Worm (Caenorhabditis elegans) whole organism, young adult: ENCODE data around the gene dyf-19.

Experiments
- B0019.2 ChIP-seq: fragments of 200-800 bp; sonication (Bioruptor generic); conservative IDR thresholded peaks from 2 replicates; pipeline ENCODE4 v1.3.6; 2022; ENCODE audit warnings: missing genetic modification reagents, missing genetic modification characterization, missing compliant biosample characterization
- B0261.1 ChIP-seq: sonication (generic microtip); optimal IDR thresholded peaks from 2 replicates; lab custom pipeline; 2016; ENCODE audit warnings: mild to moderate bottlenecking, missing genetic modification characterization, moderate library complexity, missing compliant biosample characterization
- C06A6.2 ChIP-seq: fragments of 200-800 bp; sonication (Bioruptor generic); conservative IDR thresholded peaks from 2 replicates; pipeline ENCODE4 v1.3.6; 2022; ENCODE audit warnings: missing genetic modification characterization, missing compliant biosample characterization
- C17E4.6 ChIP-seq: fragments of 200-800 bp; sonication (Bioruptor generic); IDR thresholded peaks from 2 replicates; pipeline ENCODE4 v1.3.6; 2022; ENCODE audit warnings: missing genetic modification reagents, missing genetic modification characterization, missing compliant biosample characterization
- F10E7.11 ChIP-seq: sonication (generic microtip); optimal IDR thresholded peaks from 2 replicates; lab custom pipeline; 2017; ENCODE audit warnings: mild to moderate bottlenecking, missing genetic modification characterization, moderate library complexity, missing compliant biosample characterization
- F22D6.2 ChIP-seq: sonication (generic microtip); optimal IDR thresholded peaks from 2 replicates; lab custom pipeline; 2016; ENCODE audit warnings: mild to moderate bottlenecking, missing genetic modification characterization, missing compliant biosample characterization
- F23B12.7 ChIP-seq: sonication (generic microtip); optimal IDR thresholded peaks from 2 replicates; lab custom pipeline; 2017; ENCODE audit warnings: missing genetic modification characterization, mild to moderate bottlenecking, missing compliant biosample characterization, antibody characterized with exemption, moderate library complexity; ENCODE audit not compliant: insufficient read depth
- F52B5.7 ChIP-seq: sonication (generic microtip); optimal IDR thresholded peaks from 2 replicates; lab custom pipeline; 2016; ENCODE audit warnings: mild to moderate bottlenecking, missing genetic modification characterization, missing compliant biosample characterization
- F55B11.4 ChIP-seq: sonication (generic microtip); optimal IDR thresholded peaks from 2 replicates; lab custom pipeline; 2016; ENCODE audit warnings: missing compliant biosample characterization, missing genetic modification characterization, borderline replicate concordance; ENCODE audit not compliant: insufficient read depth
- F57A8.1 ChIP-seq: fragments of 200-800 bp; sonication (Bioruptor generic); optimal IDR thresholded peaks from 2 replicates; lab custom pipeline; 2018; ENCODE audit warnings: mild to moderate bottlenecking, missing genetic modification characterization, moderate library complexity, missing compliant biosample characterization
- T07F8.4 ChIP-seq: sonication (generic microtip); optimal IDR thresholded peaks from 2 replicates; lab custom pipeline; 2016; ENCODE audit warnings: mild to moderate bottlenecking, missing genetic modification characterization, moderate library complexity, missing compliant biosample characterization
- Y53G8AR.9 ChIP-seq: fragments of 200-800 bp; sonication (Bioruptor generic); conservative IDR thresholded peaks from 2 replicates; pipeline ENCODE4 v1.3.6; 2022; ENCODE audit warnings: missing genetic modification reagents, missing genetic modification characterization, missing compliant biosample characterization
- akir-1 ChIP-seq: fragments of 200-800 bp; sonication (Bioruptor generic); optimal IDR thresholded peaks from 2 replicates; lab custom pipeline; 2018; ENCODE audit warnings: mild to moderate bottlenecking, missing genetic modification characterization, moderate library complexity, missing compliant biosample characterization
- aptf-2 ChIP-seq: fragments of 200-800 bp; sonication (Bioruptor generic); conservative IDR thresholded peaks from 2 replicates; pipeline ENCODE4 v1.3.6; 2022; ENCODE audit warnings: missing genetic modification reagents, missing genetic modification characterization, missing compliant biosample characterization
- atf-7 ChIP-seq: sonication (generic microtip); optimal IDR thresholded peaks from 2 replicates; lab custom pipeline; 2017; ENCODE audit warnings: mild to moderate bottlenecking, missing genetic modification characterization, missing compliant biosample characterization
- attf-5 ChIP-seq: fragments of 200-800 bp; sonication (Bioruptor generic); optimal IDR thresholded peaks from 2 replicates; lab custom pipeline; 2018; ENCODE audit warnings: mild to moderate bottlenecking, missing genetic modification characterization, missing compliant biosample characterization
- attf-6 ChIP-seq: fragments of 200-800 bp; sonication (Bioruptor generic); IDR thresholded peaks from 2 replicates; pipeline ENCODE4 v1.3.6; 2022; ENCODE audit warnings: missing genetic modification reagents, missing genetic modification characterization, missing compliant biosample characterization
- cebp-1 ChIP-seq, 2 experiments: fragments of 200-800 bp in 1 of 2; sonication (Bioruptor generic) in 1 of 2; sonication (generic microtip) in 1 of 2; IDR thresholded peaks in 1 of 2; optimal IDR thresholded peaks in 1 of 2; 2 replicates each; pipeline versions ENCODE4 v1.3.6 to Lab custom; 2017 to 2022; ENCODE audit warnings: missing compliant biosample characterization in 2 of 2, missing genetic modification characterization in 2 of 2, mild to moderate bottlenecking in 1 of 2, missing genetic modification reagents in 1 of 2, moderate library complexity in 1 of 2
- cebp-2 ChIP-seq: fragments of 200-800 bp; sonication (Bioruptor generic); IDR thresholded peaks from 2 replicates; pipeline ENCODE4 v1.3.6; 2022; ENCODE audit warnings: missing genetic modification characterization, missing compliant biosample characterization
- dpff-1 ChIP-seq: sonication (generic microtip); optimal IDR thresholded peaks from 2 replicates; lab custom pipeline; 2017; ENCODE audit warnings: mild to moderate bottlenecking, missing genetic modification characterization, missing compliant biosample characterization
- efl-1 ChIP-seq: fragments of 150-350 bp; optimal IDR thresholded peaks from 2 replicates; lab custom pipeline; 2014; ENCODE audit warnings: missing biosample characterization, missing genetic modification reagents, missing genetic modification characterization
- fkh-3 ChIP-seq: sonication (generic microtip); optimal IDR thresholded peaks from 2 replicates; lab custom pipeline; 2016; ENCODE audit warnings: mild to moderate bottlenecking, missing genetic modification characterization, missing compliant biosample characterization
- hmg-1.2 ChIP-seq: fragments of 200-800 bp; sonication (Bioruptor generic); IDR thresholded peaks from 2 replicates; pipeline ENCODE4 v1.3.6; 2022; ENCODE audit warnings: missing genetic modification reagents, missing genetic modification characterization, missing compliant biosample characterization
- hrde-1 ChIP-seq: sonication (generic microtip); optimal IDR thresholded peaks from 2 replicates; lab custom pipeline; 2016; ENCODE audit warnings: missing genetic modification characterization, mild to moderate bottlenecking, missing compliant biosample characterization, moderate library complexity, missing genotype, missing genetic modification reagents, borderline replicate concordance
- let-607 ChIP-seq, 2 experiments: fragments of 200-800 bp in 1 of 2; sonication (Bioruptor generic) in 1 of 2; sonication (generic microtip) in 1 of 2; optimal IDR thresholded peaks; 2 replicates each; lab custom pipeline; 2016 to 2018; ENCODE audit warnings: mild to moderate bottlenecking in 2 of 2, missing compliant biosample characterization in 2 of 2, missing genetic modification characterization in 2 of 2, moderate library complexity in 2 of 2, missing genotype in 1 of 2
- lin-40 ChIP-seq: sonication (generic microtip); optimal IDR thresholded peaks from 2 replicates; lab custom pipeline; 2016; ENCODE audit warnings: missing genetic modification characterization, mild to moderate bottlenecking, missing compliant biosample characterization, missing genotype, missing genetic modification reagents
- lin-54 ChIP-seq: fragments of 200-800 bp; sonication (Bioruptor generic); optimal IDR thresholded peaks from 2 replicates; lab custom pipeline; 2018; ENCODE audit warnings: mild to moderate bottlenecking, missing genetic modification characterization, missing compliant biosample characterization
- lir-1 ChIP-seq: fragments of 200-800 bp; sonication (Bioruptor generic); conservative IDR thresholded peaks from 2 replicates; pipeline ENCODE4 v1.3.6; 2022; ENCODE audit warnings: missing genetic modification reagents, missing genetic modification characterization, missing compliant biosample characterization
- lsy-27 ChIP-seq: sonication (generic microtip); optimal IDR thresholded peaks from 2 replicates; lab custom pipeline; 2017; ENCODE audit warnings: missing genetic modification characterization, mild to moderate bottlenecking, missing compliant biosample characterization, antibody characterized with exemption, missing genotype, borderline replicate concordance; ENCODE audit not compliant: insufficient read depth
- mxl-1 ChIP-seq: sonication (generic microtip); optimal IDR thresholded peaks from 2 replicates; lab custom pipeline; 2016; ENCODE audit warnings: missing genetic modification characterization, missing compliant biosample characterization
- nhr-120 ChIP-seq: fragments of 200-800 bp; sonication (Bioruptor generic); IDR thresholded peaks from 2 replicates; pipeline ENCODE4 v1.3.6; 2022; ENCODE audit warnings: missing genetic modification characterization, missing compliant biosample characterization
- nhr-179 ChIP-seq: sonication (generic microtip); optimal IDR thresholded peaks from 2 replicates; lab custom pipeline; 2016; ENCODE audit warnings: mild to moderate bottlenecking, missing genetic modification characterization, missing compliant biosample characterization
- pbrm-1 ChIP-seq: fragments of 200-800 bp; sonication (Bioruptor generic); IDR thresholded peaks from 2 replicates; pipeline ENCODE4 v1.3.6; 2022; ENCODE audit warnings: missing genetic modification reagents, missing genetic modification characterization, missing compliant biosample characterization
- pha-4 ChIP-seq: fragments of 150-350 bp; sonication (generic microtip); optimal IDR thresholded peaks from 2 replicates; lab custom pipeline; 2014; ENCODE audit warnings: missing biosample characterization, missing genetic modification reagents, missing genetic modification characterization
- rpc-1 ChIP-seq, 2 experiments: fragments of 150-350 bp in 1 of 2; sonication (generic microtip) in 1 of 2; optimal IDR thresholded peaks; 2 replicates each; lab custom pipeline; 2014 to 2018; ENCODE audit warnings: missing biosample characterization in 1 of 2, missing genetic modification characterization in 1 of 2, missing genetic modification reagents in 1 of 2, missing genotype in 1 of 2
- sea-2 ChIP-seq: fragments of 200-800 bp; sonication (Bioruptor generic); IDR thresholded peaks from 2 replicates; pipeline ENCODE4 v1.3.6; 2022; ENCODE audit warnings: missing genetic modification characterization, missing compliant biosample characterization
- snpc-1.1 ChIP-seq: sonication (generic microtip); optimal IDR thresholded peaks from 2 replicates; lab custom pipeline; 2017; ENCODE audit warnings: missing genetic modification characterization, mild to moderate bottlenecking, missing compliant biosample characterization, antibody characterized with exemption, moderate library complexity, missing genotype, missing genetic modification reagents; ENCODE audit not compliant: insufficient read depth
- snpc-3.4 ChIP-seq: sonication (generic microtip); optimal IDR thresholded peaks from 2 replicates; lab custom pipeline; 2017; ENCODE audit warnings: missing genetic modification characterization, mild to moderate bottlenecking, missing compliant biosample characterization, antibody characterized with exemption, moderate library complexity, missing genotype, missing genetic modification reagents
- somi-1 ChIP-seq: fragments of 200-800 bp; sonication (Bioruptor generic); optimal IDR thresholded peaks from 2 replicates; lab custom pipeline; 2018; ENCODE audit warnings: mild to moderate bottlenecking, missing genetic modification characterization, missing compliant biosample characterization
- sptf-2 ChIP-seq: fragments of 200-800 bp; sonication (Bioruptor generic); optimal IDR thresholded peaks from 2 replicates; lab custom pipeline; 2018; ENCODE audit warnings: mild to moderate bottlenecking, missing genetic modification characterization, missing compliant biosample characterization
- tbp1 ChIP-seq: fragments of 200-800 bp; sonication (Bioruptor generic); optimal IDR thresholded peaks from 2 replicates; lab custom pipeline; 2018; ENCODE audit warnings: mild to moderate bottlenecking, missing genetic modification characterization, missing compliant biosample characterization
- tbx-9 ChIP-seq: sonication (generic microtip); optimal IDR thresholded peaks from 2 replicates; lab custom pipeline; 2016; ENCODE audit warnings: borderline replicate concordance, missing genetic modification characterization, inconsistent platforms, missing compliant biosample characterization
- ztf-22 ChIP-seq: fragments of 200-800 bp; sonication (Bioruptor generic); optimal IDR thresholded peaks from 2 replicates; lab custom pipeline; 2018; ENCODE audit warnings: mild to moderate bottlenecking, missing genetic modification characterization, moderate library complexity, missing compliant biosample characterization

dyf-19 gene

ce11 chrV:19664574-19664973 is 39.7 kb downstream of the dyf-19 start:
- TF ChIP-seq attf-5 (GFP tag; lab: Kevin White, UChicago): no peak
- TF ChIP-seq cebp-1 (GFP tag; IDR thresholded peaks at IDR 0.05; lab: Robert Waterston, UW): no peak
- no peak for TF ChIP-seq cebp-1 (tag; optimal IDR thresholded peaks at IDR 0.05; lab: Kevin White, UChicago)
- TF ChIP-seq lin-54 (GFP tag; lab: Kevin White, UChicago): no peak
- no peak for TF ChIP-seq akir-1 (GFP tag; lab: Kevin White, UChicago)
- TF ChIP-seq nhr-120 (GFP tag; lab: Robert Waterston, UW): no peak
- TF ChIP-seq F57A8.1 (GFP tag; lab: Kevin White, UChicago): no peak
- no peak for TF ChIP-seq F22D6.2 (tag; lab: Kevin White, UChicago)

ce11 chrV:19666308-19666707 is 41.5 kb downstream of the dyf-19 start:
- TF ChIP-seq C06A6.2 (GFP tag; lab: Robert Waterston, UW) (no peak), hmg-1.2 (GFP tag; lab: Robert Waterston, UW) (peak; percentile 26; the same call in 1 of the 2 replicates)
- TF ChIP-seq, all 124 proteins: peak for 1

DNA sequence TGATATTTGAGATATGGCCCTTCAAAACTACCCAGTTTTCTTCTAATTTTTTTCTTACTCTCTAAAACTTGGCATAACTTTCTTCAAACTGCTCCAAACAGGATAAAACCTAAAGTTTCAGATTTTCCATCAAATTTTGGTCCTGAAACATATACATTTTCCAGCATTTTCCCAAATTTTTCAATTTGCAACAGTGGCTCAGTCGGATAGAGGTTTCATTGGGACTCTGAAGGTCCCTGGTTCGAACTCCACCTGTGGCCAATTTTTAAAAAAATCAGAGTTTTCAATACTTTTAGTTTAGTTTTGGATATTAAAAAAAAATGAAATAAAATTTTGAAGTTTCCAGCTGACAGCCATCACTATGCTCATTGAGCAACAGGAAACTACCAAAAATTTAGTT is 42.9 kb downstream of the dyf-19 start:
- TF ChIP-seq sea-2 (GFP tag; lab: Robert Waterston, UW) (no peak), cebp-1 (GFP tag; IDR thresholded peaks at IDR 0.05; lab: Robert Waterston, UW) (no peak), cebp-1 (tag; optimal IDR thresholded peaks at IDR 0.05; lab: Kevin White, UChicago) (no peak), lir-1 (no peak), mxl-1 (tag; lab: Kevin White, UChicago) (no peak), cebp-2 (GFP tag; lab: Robert Waterston, UW) (no peak), nhr-179 (tag; lab: Kevin White, UChicago) (no peak), F10E7.11 (tag; lab: Kevin White, UChicago) (no peak), tbp1 (peak; percentile 74), T07F8.4 (tag; lab: Kevin White, UChicago) (no peak), B0261.1 (tag; lab: Kevin White, UChicago) (peak; percentile 35), somi-1 (GFP tag; lab: Kevin White, UChicago) (no peak), F55B11.4 (tag; lab: Kevin White, UChicago) (no peak), Y53G8AR.9 (no peak), pha-4 (tag; lab: Kevin White, UChicago) (no peak), snpc-1.1 (tag; lab: Kevin White, UChicago) (no peak), C06A6.2 (GFP tag; lab: Robert Waterston, UW) (no peak), hrde-1 (no peak), rpc-1 (optimal IDR thresholded peaks at IDR 0.05; lab: Kevin White, UChicago) (peak; percentile 29), rpc-1 (tag; optimal IDR thresholded peaks at IDR 0.05; lab: Kevin White, UChicago) (peak; percentile 66), attf-6 (GFP tag; lab: Robert Waterston, UW) (no peak), C17E4.6 (GFP tag; lab: Robert Waterston, UW) (no peak), lin-40 (tag; lab: Kevin White, UChicago) (no peak), efl-1 (no peak), dpff-1 (no peak)
- TF ChIP-seq, all 124 proteins: peak for 3

DNA sequence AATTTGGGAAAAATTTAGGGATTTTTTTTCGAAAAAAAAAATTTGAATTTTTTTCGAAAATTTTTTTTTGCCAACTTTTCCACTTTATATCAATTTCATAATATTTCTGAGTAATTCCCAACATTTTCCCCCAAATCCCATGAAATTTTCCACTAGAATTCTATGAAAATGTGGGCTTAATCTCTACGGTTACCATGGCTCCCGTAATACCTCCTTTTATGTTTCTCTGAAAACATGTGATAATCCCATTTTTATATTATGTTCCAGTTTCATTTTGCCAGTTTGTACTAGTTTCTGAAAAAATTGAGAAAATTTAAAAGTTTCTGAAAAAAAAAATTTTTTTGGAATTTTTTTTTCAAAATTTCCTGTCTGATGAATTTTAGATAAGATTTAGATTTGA is 43.4 kb downstream of the dyf-19 start:
- no peak for TF ChIP-seq fkh-3 (tag; lab: Kevin White, UChicago)
- TF ChIP-seq F23B12.7: no peak
- TF ChIP-seq snpc-3.4 (tag; lab: Kevin White, UChicago): no peak
- TF ChIP-seq pbrm-1 (GFP tag; lab: Robert Waterston, UW): no peak
- TF ChIP-seq cebp-2 (GFP tag; lab: Robert Waterston, UW): no peak
- no peak for TF ChIP-seq B0019.2
- no peak for TF ChIP-seq F52B5.7 (tag; lab: Kevin White, UChicago)
- no peak for TF ChIP-seq lsy-27
- TF ChIP-seq tbx-9 (tag; lab: Kevin White, UChicago): no peak
- TF ChIP-seq sptf-2: no peak
- no peak for TF ChIP-seq ztf-22
- TF ChIP-seq let-607 (tag; optimal IDR thresholded peaks at IDR 0.05; lab: Kevin White, UChicago): no peak
- no peak for TF ChIP-seq nhr-179 (tag; lab: Kevin White, UChicago)
- no peak for TF ChIP-seq aptf-2 (GFP tag; lab: Robert Waterston, UW)
- no peak for TF ChIP-seq atf-7
